Worm (Caenorhabditis elegans): ENCODE measurements around the gene asm-1.

DNA sequence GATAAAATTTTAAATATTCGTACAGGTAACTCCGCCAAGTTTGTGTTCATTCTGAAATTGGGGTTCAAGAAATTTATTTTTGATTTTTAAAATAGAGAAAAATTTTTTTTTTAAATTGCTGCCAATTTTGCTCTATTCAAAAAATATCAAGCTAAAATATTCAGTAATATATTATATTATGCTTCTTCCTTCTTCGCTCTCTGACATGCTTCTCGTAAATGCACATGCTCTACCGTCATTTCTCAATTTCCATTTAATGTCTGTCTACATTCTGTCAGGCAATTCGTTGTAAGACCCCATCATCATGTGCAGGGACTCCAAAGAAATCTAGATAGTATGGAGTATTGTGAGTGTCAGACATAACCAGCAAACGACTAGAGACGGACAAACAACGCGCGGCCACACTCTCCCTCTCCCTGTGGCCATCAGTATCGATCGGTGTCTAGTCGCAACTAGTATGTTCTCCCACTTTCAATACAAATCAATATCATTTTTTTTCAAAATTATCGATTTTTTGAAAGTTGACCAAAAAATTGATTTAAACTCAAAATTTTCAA is 41.5 kb downstream of the asm-1 start, which contains the start of the genes malt-1 and ceh-38:
- no peak for TF ChIP-seq npax-4 (tag; optimal IDR thresholded peaks at IDR 0.05)
- no peak for TF ChIP-seq che-1 (tag; optimal IDR thresholded peaks at IDR 0.05)
- TF ChIP-seq zip-5 (tag; optimal IDR thresholded peaks at IDR 0.05), result no peak
- no peak for TF ChIP-seq ttx-3 (tag; optimal IDR thresholded peaks at IDR 0.05)
- no peak for TF ChIP-seq C08G9.2 (tag; optimal IDR thresholded peaks at IDR 0.05)
- TF ChIP-seq ama-1 (optimal IDR thresholded peaks at IDR 0.05), result no peak
- TF ChIP-seq fkh-10 (GFP tag; optimal IDR thresholded peaks at IDR 0.05), result peak; percentile 3
- peak; percentile 77 for TF ChIP-seq ref-2 (tag; optimal IDR thresholded peaks at IDR 0.05)
- TF ChIP-seq elt-2 (tag; optimal IDR thresholded peaks at IDR 0.05), result peak; percentile 51

Measured in whole organism, late embryonic.